Fruit fly (Drosophila melanogaster) whole organism, adult: ENCODE measurements around the gene CG12438.

ENCODE experiments used
- CG11617 ChIP-seq: fragments of 200-800 bp; sonication (Bioruptor generic); optimal IDR thresholded peaks from 2 replicates; lab custom pipeline; 2017; ENCODE audit warnings: mild to moderate bottlenecking, missing biosample characterization, missing genetic modification reagents, missing genetic modification characterization
- CG12768 ChIP-seq: fragments of 200-800 bp; sonication (Bioruptor generic); optimal IDR thresholded peaks from 2 replicates; lab custom pipeline; 2017; ENCODE audit warnings: missing biosample characterization, missing genetic modification characterization, mild to moderate bottlenecking, moderate library complexity, missing genetic modification reagents
- CG14711 ChIP-seq: fragments of 200-800 bp; sonication (Bioruptor generic); optimal IDR thresholded peaks from 2 replicates; lab custom pipeline; 2018; ENCODE audit warnings: missing biosample characterization, mild to moderate bottlenecking, missing genetic modification characterization, moderate library complexity
- CG1620 ChIP-seq: fragments of 200-800 bp; sonication (Bioruptor generic); optimal IDR thresholded peaks from 2 replicates; lab custom pipeline; 2016; ENCODE audit warnings: missing biosample characterization, missing genetic modification characterization
- CG33017 ChIP-seq: fragments of 200-800 bp; sonication (Bioruptor generic); optimal IDR thresholded peaks from 2 replicates; lab custom pipeline; 2018; ENCODE audit warnings: missing biosample characterization, mild to moderate bottlenecking, missing genetic modification characterization, moderate library complexity
- CG5204 ChIP-seq: fragments of 200-800 bp; sonication (Bioruptor generic); optimal IDR thresholded peaks from 2 replicates; lab custom pipeline; 2016; ENCODE audit warnings: missing biosample characterization, missing genetic modification characterization
- CG7045 ChIP-seq: fragments of 200-800 bp; sonication (Bioruptor generic); optimal IDR thresholded peaks from 2 replicates; lab custom pipeline; 2017; ENCODE audit warnings: missing biosample characterization, mild to moderate bottlenecking, missing genetic modification characterization
- CG7101 ChIP-seq: fragments of 200-800 bp; sonication (Bioruptor generic); optimal IDR thresholded peaks from 2 replicates; lab custom pipeline; 2018; ENCODE audit warnings: missing biosample characterization, mild to moderate bottlenecking, missing genetic modification characterization, moderate library complexity
- Clk ChIP-seq: fragments of 200-800 bp; sonication (Bioruptor generic); optimal IDR thresholded peaks from 2 replicates; lab custom pipeline; 2017; ENCODE audit warnings: missing biosample characterization, missing genetic modification characterization
- Crg-1 ChIP-seq: fragments of 200-800 bp; sonication (Bioruptor generic); optimal IDR thresholded peaks from 2 replicates; lab custom pipeline; 2016; ENCODE audit warnings: missing biosample characterization, missing genetic modification characterization
- Hr96 ChIP-seq: fragments of 200-800 bp; sonication (Bioruptor generic); optimal IDR thresholded peaks from 2 replicates; lab custom pipeline; 2016; ENCODE audit warnings: missing biosample characterization, missing genetic modification characterization
- Mnt ChIP-seq: fragments of 200-800 bp; sonication (Bioruptor generic); optimal IDR thresholded peaks from 2 replicates; lab custom pipeline; 2016; ENCODE audit warnings: missing biosample characterization, mild to moderate bottlenecking, missing genetic modification characterization
- bab1 ChIP-seq: fragments of 200-800 bp; sonication (Bioruptor generic); optimal IDR thresholded peaks from 3 replicates; lab custom pipeline; 2019; ENCODE audit warnings: missing biosample characterization, mild to moderate bottlenecking, missing genetic modification characterization, moderate library complexity
- cic ChIP-seq: fragments of 200-800 bp; sonication (Bioruptor generic); optimal IDR thresholded peaks from 2 replicates; lab custom pipeline; 2017; ENCODE audit warnings: missing biosample characterization, mild to moderate bottlenecking, missing genetic modification characterization, moderate library complexity
- cnc ChIP-seq, 2 experiments: fragments of >200 bp; optimal IDR thresholded peaks; 2 replicates each; lab custom pipeline; 2017
- kay ChIP-seq: fragments of 200-800 bp; sonication (Bioruptor generic); peaks from one replicate; lab custom pipeline; 2016; ENCODE audit warnings: missing biosample characterization, missing genetic modification characterization, borderline replicate concordance
- ovo ChIP-seq: fragments of 200-800 bp; sonication (Bioruptor generic); optimal IDR thresholded peaks from 2 replicates; lab custom pipeline; 2016; ENCODE audit warnings: missing biosample characterization, missing genetic modification characterization
- pad ChIP-seq: fragments of 200-800 bp; sonication (Bioruptor generic); optimal IDR thresholded peaks from 3 replicates; lab custom pipeline; 2017; ENCODE audit warnings: missing biosample characterization, missing genetic modification characterization, mild to moderate bottlenecking, moderate library complexity, missing genetic modification reagents
- tj ChIP-seq: fragments of 200-800 bp; sonication (Bioruptor generic); optimal IDR thresholded peaks from 3 replicates; lab custom pipeline; 2017; ENCODE audit warnings: missing biosample characterization, mild to moderate bottlenecking, missing genetic modification characterization, moderate library complexity
- toe ChIP-seq: fragments of 200-800 bp; sonication (Bioruptor generic); optimal IDR thresholded peaks from 2 replicates; lab custom pipeline; 2016; ENCODE audit warnings: missing biosample characterization, missing genetic modification characterization

CG12438 gene

DNA sequence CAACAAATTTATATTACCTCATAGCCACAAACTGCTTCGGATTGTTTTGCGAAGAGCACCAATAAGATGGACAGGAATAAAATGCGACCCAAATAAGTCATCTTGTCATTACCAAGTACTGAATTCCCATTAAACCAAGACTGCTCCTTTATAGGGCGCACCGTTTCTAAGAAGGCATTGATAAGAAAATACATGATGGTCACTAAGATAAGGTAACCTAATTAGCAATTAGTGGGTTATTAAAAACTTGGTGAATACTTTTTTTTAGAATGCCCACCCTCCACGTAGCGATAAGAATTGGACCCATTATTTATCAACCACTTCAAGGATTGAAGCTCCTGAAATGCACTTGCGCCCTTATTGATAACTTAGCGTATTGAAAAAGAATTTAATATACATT is 20.2 kb downstream of the CG12438 start, which contains the start of gene LManIV:
Gene LManIV (minus strand): TSS at position 101 of the 400 bp plus-strand sequence.
- no peak for TF ChIP-seq CG1620 (GFP tag; lab: Kevin White, UChicago)
- no peak for TF ChIP-seq kay
- no peak for TF ChIP-seq cnc (optimal IDR thresholded peaks at IDR 0.05; lab: Kevin White, UChicago)

DNA sequence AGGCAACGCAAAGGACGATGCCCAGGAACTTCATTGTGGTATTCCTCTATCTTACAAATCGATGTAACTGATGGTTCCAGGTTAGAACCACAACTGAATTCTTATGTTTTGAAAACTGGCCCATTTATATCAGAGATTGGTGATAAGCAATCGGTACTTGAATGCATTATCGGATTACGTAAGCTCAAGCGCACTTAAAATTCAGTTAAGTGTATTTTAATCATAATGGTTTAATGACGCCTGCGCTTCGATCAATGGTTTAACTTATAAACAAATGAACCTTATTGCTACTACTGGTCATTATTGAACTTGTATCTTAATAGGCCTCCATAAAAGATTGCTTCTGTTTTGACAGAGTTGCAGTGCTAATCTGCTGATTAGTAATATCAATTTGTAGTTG is 24.1 kb downstream of the CG12438 start, which contains the start of gene LManV:
Gene LManV (minus strand): TSS at position 101 of the 400 bp plus-strand sequence.
- TF ChIP-seq CG7045 (GFP tag; lab: Kevin White, UChicago) (no peak), CG33017 (no peak), cic (peak; percentile 31), cnc (optimal IDR thresholded peaks at IDR 0.05; lab: Kevin White, UChicago) (no peak)

DNA sequence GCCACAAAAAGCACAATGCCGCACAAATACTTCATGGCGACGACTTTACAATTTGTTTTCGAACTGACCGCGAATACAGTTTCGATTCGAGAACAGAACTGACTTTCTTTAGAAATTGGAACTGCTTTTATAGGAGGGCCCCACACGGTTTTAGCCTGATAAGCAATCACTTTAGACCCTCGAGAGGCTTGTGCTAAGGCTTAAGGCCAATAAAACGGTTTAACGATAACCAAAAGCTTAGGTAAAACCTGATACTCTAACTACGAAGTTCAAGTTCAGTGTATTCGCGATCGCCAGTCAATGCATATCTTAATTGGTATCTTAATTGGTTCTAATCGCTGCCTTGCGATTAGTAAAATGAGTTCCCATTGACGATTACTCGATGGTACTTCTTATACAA is 29.1 kb downstream of the CG12438 start, which contains the start of gene LManVI:
Gene LManVI (minus strand): TSS at position 101 of the 400 bp plus-strand sequence.
- TF ChIP-seq CG5204 (GFP tag; lab: Kevin White, UChicago) (no peak), pad (GFP tag; lab: Kevin White, UChicago) (no peak), CG7045 (GFP tag; lab: Kevin White, UChicago) (no peak), CG7101 (tag; lab: Kevin White, UChicago) (no peak), cnc (optimal IDR thresholded peaks at IDR 0.05; lab: Kevin White, UChicago) (no peak), bab1 (GFP tag; lab: Kevin White, UChicago) (no peak), CG12768 (GFP tag; lab: Kevin White, UChicago) (no peak), toe (GFP tag; lab: Kevin White, UChicago) (no peak), cic (no peak), CG14711 (tag; lab: Kevin White, UChicago) (no peak), CG1620 (GFP tag; lab: Kevin White, UChicago) (no peak), Clk (GFP tag; lab: Kevin White, UChicago) (no peak), kay (no peak), Hr96 (GFP tag; lab: Kevin White, UChicago) (no peak), CG33017 (no peak), tj (GFP tag; lab: Kevin White, UChicago) (no peak), Mnt (GFP tag; lab: Kevin White, UChicago) (no peak)

DNA sequence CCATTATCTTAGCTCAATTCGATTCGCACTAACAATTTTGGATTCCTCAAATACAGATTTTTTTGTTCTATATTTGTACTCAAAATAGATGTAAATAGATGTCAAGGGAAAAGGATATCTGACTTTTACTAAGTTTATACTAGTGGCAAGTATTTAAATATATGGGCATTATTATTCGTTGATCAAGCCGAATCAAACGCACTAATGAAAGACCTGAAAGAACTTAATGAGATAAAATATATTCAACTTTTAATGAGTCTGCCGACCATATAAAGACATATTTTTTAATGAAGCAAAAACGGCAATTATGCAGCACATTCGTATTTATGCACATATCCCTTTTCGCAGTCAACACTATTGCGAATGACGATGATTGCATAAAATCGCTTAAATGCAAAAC is 30.3 kb downstream of the CG12438 start, which contains the start of gene CG42710:
Gene CG42710 (minus strand): TSS at position 101 of the 400 bp plus-strand sequence.
- TF ChIP-seq cic = no peak
- no peak for TF ChIP-seq cnc (optimal IDR thresholded peaks at IDR 0.05; lab: Kevin White, UChicago)
- TF ChIP-seq CG7045 (GFP tag; lab: Kevin White, UChicago) = no peak
- TF ChIP-seq Clk (GFP tag; lab: Kevin White, UChicago) = no peak
- TF ChIP-seq CG1620 (GFP tag; lab: Kevin White, UChicago) = no peak
- TF ChIP-seq ovo (GFP tag; lab: Kevin White, UChicago) = no peak
- TF ChIP-seq CG7101 (tag; lab: Kevin White, UChicago) = no peak
- no peak for TF ChIP-seq CG33017
- no peak for TF ChIP-seq kay
- TF ChIP-seq CG5204 (GFP tag; lab: Kevin White, UChicago) = no peak
- TF ChIP-seq Crg-1 (GFP tag; lab: Kevin White, UChicago) = no peak
- TF ChIP-seq Hr96 (GFP tag; lab: Kevin White, UChicago) = no peak
- TF ChIP-seq bab1 (GFP tag; lab: Kevin White, UChicago) = no peak
- no peak for TF ChIP-seq tj (GFP tag; lab: Kevin White, UChicago)
- TF ChIP-seq CG12768 (GFP tag; lab: Kevin White, UChicago) = no peak
- no peak for TF ChIP-seq CG14711 (tag; lab: Kevin White, UChicago)
- no peak for TF ChIP-seq CG11617 (GFP tag; lab: Kevin White, UChicago)
- no peak for TF ChIP-seq Mnt (GFP tag; lab: Kevin White, UChicago)
- TF ChIP-seq toe (GFP tag; lab: Kevin White, UChicago) = no peak

DNA sequence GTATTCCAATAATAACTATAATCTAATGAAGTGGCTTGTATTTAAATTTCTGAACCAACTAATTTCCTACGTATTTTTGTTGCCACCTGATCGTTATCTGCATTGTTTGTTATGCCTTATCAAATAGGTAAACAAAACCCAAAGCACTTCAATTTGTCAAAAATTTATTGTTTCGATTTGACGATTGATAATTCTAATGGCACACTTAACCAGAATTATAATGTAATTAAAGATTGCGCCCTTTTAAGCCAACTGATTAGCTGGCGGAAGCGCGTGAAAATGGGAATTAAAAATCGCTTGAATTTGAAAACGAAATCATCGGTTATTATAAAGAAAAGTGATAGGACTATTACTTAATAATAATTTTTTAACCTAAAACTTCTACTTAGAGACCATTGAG is 32.6 kb downstream of the CG12438 start:
- no peak for TF ChIP-seq CG7101 (tag; lab: Kevin White, UChicago)
- TF ChIP-seq CG11617 (GFP tag; lab: Kevin White, UChicago) = no peak
- no peak for TF ChIP-seq CG1620 (GFP tag; lab: Kevin White, UChicago)

DNA sequence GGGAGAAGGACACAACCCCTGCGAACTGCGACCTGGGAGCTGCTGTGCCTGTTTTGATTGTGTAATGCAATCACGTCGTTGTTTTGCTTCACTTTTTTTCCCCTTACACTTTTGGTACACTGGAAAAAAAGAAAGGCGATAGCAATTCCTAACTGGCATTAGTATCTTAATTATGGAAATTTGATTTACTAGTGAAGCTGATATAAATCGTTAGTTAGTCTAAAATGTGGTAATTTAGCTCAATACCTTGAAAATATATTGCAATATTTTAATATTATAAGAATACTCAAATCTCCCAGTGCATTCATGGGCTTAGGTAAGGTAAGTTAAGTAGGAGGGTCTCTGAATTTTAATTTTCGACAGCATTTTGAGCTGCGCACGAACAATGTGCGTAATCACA is 35.5 kb downstream of the CG12438 start:
- TF ChIP-seq Clk (GFP tag; lab: Kevin White, UChicago) (no peak), Crg-1 (GFP tag; lab: Kevin White, UChicago) (no peak), cnc (optimal IDR thresholded peaks at IDR 0.05; lab: Kevin White, UChicago) (no peak), CG5204 (GFP tag; lab: Kevin White, UChicago) (no peak), tj (GFP tag; lab: Kevin White, UChicago) (no peak), ovo (GFP tag; lab: Kevin White, UChicago) (no peak), Hr96 (GFP tag; lab: Kevin White, UChicago) (no peak), CG1620 (GFP tag; lab: Kevin White, UChicago) (no peak), CG33017 (no peak), pad (GFP tag; lab: Kevin White, UChicago) (no peak), CG14711 (tag; lab: Kevin White, UChicago) (no peak)

DNA sequence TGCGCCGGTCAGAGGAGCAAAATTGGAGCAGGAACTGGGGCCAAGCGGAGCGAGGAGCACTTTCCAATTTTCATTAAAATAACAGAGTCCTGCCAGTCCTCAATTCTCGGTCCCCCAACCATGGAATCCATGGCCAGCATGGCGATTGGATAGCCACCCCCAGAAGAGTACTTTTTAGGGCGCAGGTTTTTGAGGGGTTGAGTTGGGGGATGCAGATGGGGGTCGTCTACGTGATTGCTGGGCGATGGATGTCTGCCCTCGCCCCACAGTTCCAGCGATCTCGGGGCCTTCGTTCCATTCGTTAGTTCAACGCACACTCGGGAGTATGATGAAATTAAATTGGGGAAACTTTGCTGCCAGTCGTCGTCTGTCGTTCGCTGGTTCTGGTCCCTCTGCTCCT is 39.6 kb downstream of the CG12438 start:
- no peak for TF ChIP-seq CG12768 (GFP tag; lab: Kevin White, UChicago)
- TF ChIP-seq CG1620 (GFP tag; lab: Kevin White, UChicago) = no peak
- TF ChIP-seq Mnt (GFP tag; lab: Kevin White, UChicago) = no peak
- no peak for TF ChIP-seq Crg-1 (GFP tag; lab: Kevin White, UChicago)
- no peak for TF ChIP-seq CG11617 (GFP tag; lab: Kevin White, UChicago)
- no peak for TF ChIP-seq pad (GFP tag; lab: Kevin White, UChicago)
- no peak for TF ChIP-seq tj (GFP tag; lab: Kevin White, UChicago)
- TF ChIP-seq CG14711 (tag; lab: Kevin White, UChicago) = no peak
- TF ChIP-seq toe (GFP tag; lab: Kevin White, UChicago) = no peak
- TF ChIP-seq Clk (GFP tag; lab: Kevin White, UChicago) = no peak
- TF ChIP-seq cic = no peak
